Fruit fly (Drosophila melanogaster) whole organism, prepupa: ENCODE data around the gene Vps13B.

ENCODE experiments used
- Blimp-1 ChIP-seq: fragments of 200-800 bp; sonication (Bioruptor generic); optimal IDR thresholded peaks from 3 replicates; lab custom pipeline; 2017; ENCODE audit warnings: missing biosample characterization, missing genetic modification characterization, mild to moderate bottlenecking, moderate library complexity, missing genetic modification reagents
- CG10631 ChIP-seq: fragments of 200-800 bp; sonication (Bioruptor generic); optimal IDR thresholded peaks from 2 replicates; lab custom pipeline; 2016; ENCODE audit warnings: missing biosample characterization, missing genetic modification characterization
- CG10669 ChIP-seq: fragments of 200-800 bp; sonication (Bioruptor generic); optimal IDR thresholded peaks from 3 replicates; lab custom pipeline; 2018; ENCODE audit warnings: missing biosample characterization, mild to moderate bottlenecking, missing genetic modification characterization, moderate library complexity
- CG11294 ChIP-seq: fragments of 200-800 bp; sonication (Bioruptor generic); IDR thresholded peaks from 2 replicates; pipeline ENCODE4 v1.3.6; 2022; ENCODE audit warnings: missing biosample characterization, missing genetic modification characterization
- CG11762 ChIP-seq: fragments of 200-800 bp; sonication (Bioruptor generic); optimal IDR thresholded peaks from 3 replicates; lab custom pipeline; 2016; ENCODE audit warnings: missing biosample characterization, missing genetic modification characterization; ENCODE audit not compliant: insufficient read depth
- CG1621 ChIP-seq: fragments of 200-800 bp; sonication (Bioruptor generic); optimal IDR thresholded peaks from 3 replicates; lab custom pipeline; 2018; ENCODE audit warnings: missing biosample characterization, mild to moderate bottlenecking, missing genetic modification characterization
- CG16779 ChIP-seq: fragments of 200-800 bp; sonication (Bioruptor generic); optimal IDR thresholded peaks from 3 replicates; lab custom pipeline; 2017; ENCODE audit warnings: missing biosample characterization, mild to moderate bottlenecking, missing genetic modification characterization
- CG3032 ChIP-seq: fragments of 200-800 bp; optimal IDR thresholded peaks from 2 replicates; lab custom pipeline; 2019; ENCODE audit warnings: missing biosample characterization, mild to moderate bottlenecking, missing genetic modification characterization, moderate library complexity
- CG31627 ChIP-seq: fragments of 200-800 bp; sonication (Bioruptor generic); optimal IDR thresholded peaks from 3 replicates; lab custom pipeline; 2016; ENCODE audit warnings: missing biosample characterization, missing genetic modification characterization
- CG32006 ChIP-seq: fragments of 200-800 bp; sonication (Bioruptor generic); optimal IDR thresholded peaks from 3 replicates; lab custom pipeline; 2017; ENCODE audit warnings: missing biosample characterization, mild to moderate bottlenecking, missing genetic modification characterization
- CG34406 ChIP-seq: fragments of 200-800 bp; sonication (Bioruptor generic); optimal IDR thresholded peaks from 3 replicates; lab custom pipeline; 2016; ENCODE audit warnings: missing biosample characterization, missing genetic modification characterization
- CG3919 ChIP-seq: fragments of 200-800 bp; sonication (Bioruptor generic); optimal IDR thresholded peaks from 3 replicates; lab custom pipeline; 2016; ENCODE audit warnings: missing biosample characterization, missing genetic modification characterization
- CG6276 ChIP-seq: fragments of 200-800 bp; sonication (Bioruptor generic); optimal IDR thresholded peaks from 2 replicates; lab custom pipeline; 2017; ENCODE audit warnings: missing biosample characterization, mild to moderate bottlenecking, missing genetic modification characterization
- CG6792 ChIP-seq: fragments of 200-800 bp; sonication (Bioruptor generic); optimal IDR thresholded peaks from 3 replicates; lab custom pipeline; 2016; ENCODE audit warnings: missing biosample characterization, missing genetic modification characterization
- CG6808 ChIP-seq: fragments of 200-800 bp; sonication (Bioruptor generic); optimal IDR thresholded peaks from 3 replicates; lab custom pipeline; 2017; ENCODE audit warnings: missing biosample characterization, missing genetic modification characterization, mild to moderate bottlenecking, moderate library complexity, missing genetic modification reagents
- CG6854 ChIP-seq: fragments of 200-800 bp; sonication (Bioruptor generic); optimal IDR thresholded peaks from 2 replicates; lab custom pipeline; 2017; ENCODE audit warnings: missing biosample characterization, mild to moderate bottlenecking, missing genetic modification characterization
- CG7368 ChIP-seq: fragments of 200-800 bp; sonication (Bioruptor generic); optimal IDR thresholded peaks from 3 replicates; lab custom pipeline; 2016; ENCODE audit warnings: missing biosample characterization, missing genetic modification characterization
- CG8119 ChIP-seq: fragments of 200-800 bp; sonication (Bioruptor generic); IDR thresholded peaks from 3 replicates; pipeline ENCODE4 v1.3.6; 2022; ENCODE audit warnings: missing biosample characterization, missing genetic modification characterization
- CG8319 ChIP-seq: fragments of 200-800 bp; sonication (Bioruptor generic); optimal IDR thresholded peaks from 3 replicates; lab custom pipeline; 2016; ENCODE audit warnings: missing biosample characterization, missing genetic modification characterization
- CG9139 ChIP-seq: fragments of 200-800 bp; sonication (Bioruptor generic); optimal IDR thresholded peaks from 3 replicates; lab custom pipeline; 2017; ENCODE audit warnings: missing biosample characterization, mild to moderate bottlenecking, missing genetic modification characterization
- Eip75B ChIP-seq: fragments of 200-800 bp; sonication (Bioruptor generic); optimal IDR thresholded peaks from 3 replicates; lab custom pipeline; 2016; ENCODE audit warnings: missing biosample characterization, missing genetic modification characterization
- Eip78C ChIP-seq: fragments of 200-800 bp; sonication (Bioruptor generic); peaks from one replicate; lab custom pipeline; 2016; ENCODE audit warnings: missing biosample characterization, missing genetic modification characterization
- Ets21C ChIP-seq: fragments of 200-800 bp; sonication (Bioruptor generic); optimal IDR thresholded peaks from 3 replicates; lab custom pipeline; 2016; ENCODE audit warnings: missing biosample characterization, missing genetic modification characterization
- Gug ChIP-seq: fragments of 200-800 bp; sonication (Bioruptor generic); IDR thresholded peaks from 2 replicates; pipeline ENCODE4 v1.3.6; 2022; ENCODE audit warnings: missing biosample characterization, missing genetic modification characterization
- Hr38 ChIP-seq: sonication (Bioruptor generic); optimal IDR thresholded peaks from 2 replicates; lab custom pipeline; 2016; ENCODE audit warnings: missing biosample characterization, missing genetic modification characterization
- Hr39 ChIP-seq: fragments of 200-800 bp; sonication (Bioruptor generic); optimal IDR thresholded peaks from 2 replicates; lab custom pipeline; 2016; ENCODE audit warnings: missing biosample characterization, missing genetic modification characterization
- Hr4 ChIP-seq: fragments of 200-800 bp; sonication (Bioruptor generic); optimal IDR thresholded peaks from 3 replicates; lab custom pipeline; 2016; ENCODE audit warnings: missing biosample characterization, missing genetic modification characterization
- Met ChIP-seq: fragments of 200-800 bp; sonication (Bioruptor generic); optimal IDR thresholded peaks from 3 replicates; lab custom pipeline; 2016; ENCODE audit warnings: missing biosample characterization, missing genetic modification characterization
- OdsH ChIP-seq: fragments of 200-800 bp; sonication (Bioruptor generic); optimal IDR thresholded peaks from 3 replicates; lab custom pipeline; 2016; ENCODE audit warnings: missing biosample characterization, missing genetic modification characterization
- Smox ChIP-seq: fragments of 200-800 bp; sonication (Bioruptor generic); optimal IDR thresholded peaks from 3 replicates; lab custom pipeline; 2016; ENCODE audit warnings: missing biosample characterization, missing genetic modification characterization
- Sox14 ChIP-seq: fragments of 200-800 bp; sonication (Bioruptor generic); optimal IDR thresholded peaks from 3 replicates; lab custom pipeline; 2016; ENCODE audit warnings: missing biosample characterization, missing genetic modification characterization
- Sox15 ChIP-seq: fragments of 200-800 bp; sonication (Bioruptor generic); optimal IDR thresholded peaks from 3 replicates; lab custom pipeline; 2016; ENCODE audit warnings: missing biosample characterization, missing genetic modification characterization
- achi ChIP-seq: fragments of 200-800 bp; sonication (Bioruptor generic); optimal IDR thresholded peaks from 3 replicates; lab custom pipeline; 2016; ENCODE audit warnings: missing biosample characterization, missing genetic modification characterization
- acj6 ChIP-seq: fragments of 200-800 bp; sonication (Bioruptor generic); optimal IDR thresholded peaks from 3 replicates; lab custom pipeline; 2016; ENCODE audit warnings: missing biosample characterization, missing genetic modification characterization
- cyc ChIP-seq: fragments of 200-800 bp; sonication (Bioruptor generic); optimal IDR thresholded peaks from 3 replicates; lab custom pipeline; 2016; ENCODE audit warnings: missing biosample characterization, missing genetic modification characterization
- dac ChIP-seq: fragments of 200-800 bp; sonication (Bioruptor generic); optimal IDR thresholded peaks from 2 replicates; lab custom pipeline; 2017; ENCODE audit warnings: missing biosample characterization, mild to moderate bottlenecking, missing genetic modification characterization
- dsx ChIP-seq: fragments of 200-800 bp; optimal IDR thresholded peaks from 3 replicates; lab custom pipeline; 2019; ENCODE audit warnings: missing biosample characterization, mild to moderate bottlenecking, missing genetic modification characterization, moderate library complexity; ENCODE audit not compliant: poor library complexity, severe bottlenecking
- esn ChIP-seq: fragments of 200-800 bp; sonication (Bioruptor generic); optimal IDR thresholded peaks from 2 replicates; lab custom pipeline; 2016; ENCODE audit warnings: missing biosample characterization, mild to moderate bottlenecking, missing genetic modification characterization, moderate library complexity
- fd85E ChIP-seq: fragments of 200-800 bp; sonication (Bioruptor generic); optimal IDR thresholded peaks from 3 replicates; lab custom pipeline; 2016; ENCODE audit warnings: missing biosample characterization, missing genetic modification characterization
- fkh ChIP-seq: fragments of 200-800 bp; sonication (Bioruptor generic); optimal IDR thresholded peaks from 3 replicates; lab custom pipeline; 2017; ENCODE audit warnings: missing biosample characterization, mild to moderate bottlenecking, missing genetic modification characterization, moderate library complexity
- lz ChIP-seq: fragments of 200-800 bp; sonication (Bioruptor generic); optimal IDR thresholded peaks from 3 replicates; lab custom pipeline; 2016; ENCODE audit warnings: missing biosample characterization, missing genetic modification characterization
- net ChIP-seq: fragments of 200-800 bp; sonication (Bioruptor generic); optimal IDR thresholded peaks from 3 replicates; lab custom pipeline; 2016; ENCODE audit warnings: missing biosample characterization, missing genetic modification characterization
- pdm3 ChIP-seq: fragments of 200-800 bp; sonication (Bioruptor generic); optimal IDR thresholded peaks from 3 replicates; lab custom pipeline; 2016; ENCODE audit warnings: missing biosample characterization, missing genetic modification characterization
- spab ChIP-seq: fragments of 200-800 bp; sonication (Bioruptor generic); optimal IDR thresholded peaks from 2 replicates; lab custom pipeline; 2017; ENCODE audit warnings: missing biosample characterization, mild to moderate bottlenecking, missing genetic modification characterization, missing genetic modification reagents
- ss ChIP-seq, 2 experiments: fragments of 200-800 bp; sonication (Bioruptor generic); optimal IDR thresholded peaks; 2 replicates in 1 of 2; 3 replicates in 1 of 2; lab custom pipeline; 2017 to 2018; ENCODE audit warnings: mild to moderate bottlenecking in 2 of 2, missing biosample characterization in 2 of 2, missing genetic modification characterization in 2 of 2, moderate library complexity in 1 of 2
- svp ChIP-seq: fragments of 200-800 bp; sonication (Bioruptor generic); peaks from one replicate; lab custom pipeline; 2016; ENCODE audit warnings: missing biosample characterization, missing genetic modification characterization
- topi ChIP-seq: fragments of 200-800 bp; sonication (Bioruptor generic); optimal IDR thresholded peaks from 3 replicates; lab custom pipeline; 2016; ENCODE audit warnings: missing biosample characterization, missing genetic modification characterization
- vri ChIP-seq: fragments of 200-800 bp; sonication (Bioruptor generic); optimal IDR thresholded peaks from 3 replicates; lab custom pipeline; 2016; ENCODE audit warnings: missing biosample characterization, mild to moderate bottlenecking, missing genetic modification characterization

Vps13B gene

dm6 chr3R:29981479-29981878, 45.7 kb downstream of the Vps13B start (continued):
- no peak for TF ChIP-seq CG16779 (tag; lab: Kevin White, UChicago)
- TF ChIP-seq CG6792 (GFP tag; lab: Kevin White, UChicago) = peak; percentile 51
- no peak for TF ChIP-seq Blimp-1
- TF ChIP-seq Eip75B (GFP tag; lab: Kevin White, UChicago) = peak; percentile 11
- peak; percentile 34 for TF ChIP-seq acj6 (GFP tag; lab: Kevin White, UChicago)
- peak; percentile 16 for TF ChIP-seq CG6276 (GFP tag; lab: Kevin White, UChicago)
- TF ChIP-seq vri (GFP tag; lab: Kevin White, UChicago) = no peak
- no peak for TF ChIP-seq CG10669 (GFP tag; lab: Kevin White, UChicago)
- TF ChIP-seq Hr38 = no peak
- peak; percentile 32 for TF ChIP-seq CG3919 (GFP tag; lab: Kevin White, UChicago)
- TF ChIP-seq ss (GFP tag; optimal IDR thresholded peaks at IDR 0.05; lab: Kevin White, UChicago) = no peak
- peak; percentile 19 for TF ChIP-seq CG10631 (GFP tag; lab: Kevin White, UChicago)
- no peak for TF ChIP-seq CG9139
- TF ChIP-seq pdm3 (GFP tag; lab: Kevin White, UChicago) = peak; percentile 22
- TF ChIP-seq Hr39 = peak; percentile 39
- peak; percentile 34 for TF ChIP-seq Ets21C (GFP tag; lab: Kevin White, UChicago)
- peak; percentile 25 for TF ChIP-seq topi (GFP tag; lab: Kevin White, UChicago)
- peak; percentile 79 for TF ChIP-seq svp (GFP tag; lab: Kevin White, UChicago)
- TF ChIP-seq cyc = peak; percentile 48
- TF ChIP-seq esn (GFP tag; lab: Kevin White, UChicago) = peak; percentile 49
- no peak for TF ChIP-seq net (GFP tag; lab: Kevin White, UChicago)
- peak; percentile 18 for TF ChIP-seq CG34406 (GFP tag; lab: Kevin White, UChicago)
- no peak for TF ChIP-seq CG6854 (GFP tag; lab: Kevin White, UChicago)
- TF ChIP-seq CG11294 (GFP tag; lab: Robert Waterston, UW) = no peak
- TF ChIP-seq CG8119 (GFP tag; lab: Robert Waterston, UW) = peak; percentile 39
- TF ChIP-seq CG1621 (tag; lab: Kevin White, UChicago) = no peak
- peak; percentile 20 for TF ChIP-seq Hr4 (GFP tag; lab: Kevin White, UChicago)
- no peak for TF ChIP-seq CG6808 (GFP tag; lab: Kevin White, UChicago)
- TF ChIP-seq CG11762 = peak; percentile 33
- TF ChIP-seq OdsH (GFP tag; lab: Kevin White, UChicago) = peak; percentile 59
- TF ChIP-seq Eip78C (GFP tag; lab: Kevin White, UChicago) = peak; percentile 77

dm6 chr3R:29982027-29982426, 46.2 kb downstream of the Vps13B start:
- TF ChIP-seq CG11762 = no peak
- no peak for TF ChIP-seq CG3032 (tag; lab: Kevin White, UChicago)
- no peak for TF ChIP-seq CG16779 (tag; lab: Kevin White, UChicago)
- peak; percentile 62 for TF ChIP-seq Gug (GFP tag; lab: Robert Waterston, UW)
- TF ChIP-seq net (GFP tag; lab: Kevin White, UChicago) = no peak
- peak; percentile 2 for TF ChIP-seq CG6276 (GFP tag; lab: Kevin White, UChicago)
- TF ChIP-seq Sox14 (GFP tag; lab: Kevin White, UChicago) = peak; percentile 23
- TF ChIP-seq Eip78C (GFP tag; lab: Kevin White, UChicago) = peak; percentile 60
- TF ChIP-seq dac (GFP tag; lab: Kevin White, UChicago) = peak; percentile 73
- no peak for TF ChIP-seq CG7368 (GFP tag; lab: Kevin White, UChicago)
- no peak for TF ChIP-seq cyc
- TF ChIP-seq Met (GFP tag; lab: Kevin White, UChicago) = peak; percentile 6
- peak; percentile 83 for TF ChIP-seq CG8119 (GFP tag; lab: Robert Waterston, UW)
- no peak for TF ChIP-seq Ets21C (GFP tag; lab: Kevin White, UChicago)
- peak; percentile 46 for TF ChIP-seq achi (GFP tag; lab: Kevin White, UChicago)
- TF ChIP-seq OdsH (GFP tag; lab: Kevin White, UChicago) = peak; percentile 37
- TF ChIP-seq fd85E (GFP tag; lab: Kevin White, UChicago) = no peak
- TF ChIP-seq CG32006 (GFP tag; lab: Kevin White, UChicago) = peak; percentile 84
- TF ChIP-seq dsx = no peak
- peak; percentile 44 for TF ChIP-seq acj6 (GFP tag; lab: Kevin White, UChicago)
- no peak for TF ChIP-seq spab
- TF ChIP-seq fkh (GFP tag; lab: Kevin White, UChicago) = no peak
- no peak for TF ChIP-seq Blimp-1
- peak; percentile 89 for TF ChIP-seq Hr4 (GFP tag; lab: Kevin White, UChicago)
- TF ChIP-seq esn (GFP tag; lab: Kevin White, UChicago) = no peak
- no peak for TF ChIP-seq ss (GFP tag; optimal IDR thresholded peaks at IDR 0.05; lab: Kevin White, UChicago)
- TF ChIP-seq Smox (GFP tag; lab: Kevin White, UChicago) = no peak
- peak; percentile 24 for TF ChIP-seq Hr39
- no peak for TF ChIP-seq lz (GFP tag; lab: Kevin White, UChicago)
- TF ChIP-seq CG34406 (GFP tag; lab: Kevin White, UChicago) = no peak
- no peak for TF ChIP-seq CG6854 (GFP tag; lab: Kevin White, UChicago)
- TF ChIP-seq Sox15 = no peak
- TF ChIP-seq CG31627 = no peak
- TF ChIP-seq CG9139 = no peak
- no peak for TF ChIP-seq CG10669 (GFP tag; lab: Kevin White, UChicago)
- TF ChIP-seq CG8319 (GFP tag; lab: Kevin White, UChicago) = no peak
